Worm (Caenorhabditis elegans): Measurements from ENCODE around the gene ins-11.

ce11 chrII:5585788-5586187 is 29.3 kb downstream of the ins-11 start, which contains the start of gene lys-8:
- TF ChIP-seq W03F9.2 (tag; optimal IDR thresholded peaks at IDR 0.05) (no peak), him-1 (tag; optimal IDR thresholded peaks at IDR 0.05) (no peak), dao-5 (tag; optimal IDR thresholded peaks at IDR 0.05) (no peak)

Data from whole organism, L4/young adult.